Fruit fly (Drosophila melanogaster): ENCODE measurements around the gene CG14401.

CG14401 gene

DNA sequence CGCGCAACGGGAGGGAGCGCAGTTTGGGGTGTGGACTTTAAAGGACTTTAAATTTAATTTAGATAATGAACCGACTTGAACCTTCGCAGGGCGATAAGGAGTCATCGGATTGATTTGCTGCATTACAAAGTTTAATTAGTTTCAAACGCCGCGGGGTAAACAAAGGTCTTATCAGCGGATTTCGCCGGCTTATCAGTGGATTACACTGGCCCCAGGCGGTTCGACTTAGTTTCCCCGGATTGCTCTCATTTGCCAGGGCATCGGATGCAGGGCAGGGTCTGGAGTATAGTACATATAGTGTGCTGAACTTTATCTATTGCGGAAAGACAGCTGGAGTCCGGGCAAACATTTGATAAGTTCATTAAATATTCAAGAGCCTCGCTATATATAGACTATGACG lies 8.8 kb downstream of the CG14401 start:
- no peak for TF ChIP-seq CG17801 (GFP tag; optimal IDR thresholded peaks at IDR 0.05; ENCODE audit: partially characterized antibody)

DNA sequence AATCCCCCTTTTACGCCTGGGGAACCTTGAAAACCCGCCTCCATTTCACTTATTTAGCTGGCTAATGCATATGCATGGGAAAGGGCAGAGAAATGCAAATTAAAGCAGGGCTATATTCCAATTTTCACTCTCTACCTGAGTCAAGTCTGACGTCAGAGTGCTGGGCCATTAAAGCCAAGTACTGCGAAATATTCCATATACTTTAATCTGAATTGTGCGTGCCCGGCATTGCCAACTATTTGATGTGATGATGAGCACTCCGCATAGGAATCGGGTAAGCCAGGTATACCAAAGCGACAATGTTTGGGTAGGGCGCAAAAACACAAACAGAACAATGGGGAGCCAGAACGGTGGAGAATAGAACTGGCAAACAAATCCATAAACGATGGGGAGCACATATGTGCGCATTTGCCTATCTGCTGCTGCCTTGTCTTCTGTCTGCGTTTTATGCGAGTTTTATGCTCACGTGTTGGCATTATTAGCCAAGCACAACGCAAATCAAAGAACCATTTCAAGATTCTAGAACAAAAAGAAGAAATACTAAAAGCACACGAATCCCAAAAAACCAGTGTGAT lies 10.0 kb downstream of the CG14401 start:
- no peak for TF ChIP-seq CG17801 (GFP tag; optimal IDR thresholded peaks at IDR 0.05; ENCODE audit: partially characterized antibody)

DNA sequence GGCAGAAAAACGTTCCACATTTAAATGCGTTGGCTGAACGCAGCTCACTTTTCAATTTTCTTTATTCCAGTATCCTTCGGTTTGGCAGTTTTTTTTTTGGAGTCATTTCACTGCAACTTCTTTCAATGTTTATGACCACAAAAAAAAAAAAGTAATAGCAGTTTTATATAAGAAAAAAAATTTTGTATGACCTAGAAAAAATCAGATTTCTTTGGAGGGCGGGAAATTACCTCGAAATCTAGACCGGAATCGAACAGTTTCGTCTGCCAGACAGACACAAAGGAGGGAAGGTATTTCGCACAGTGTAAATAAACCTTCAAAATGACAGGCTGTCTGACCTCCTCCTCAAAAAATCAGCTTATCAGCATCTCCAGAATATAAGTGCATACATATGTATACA lies 10.8 kb downstream of the CG14401 start:
- TF ChIP-seq CG17801 (GFP tag; optimal IDR thresholded peaks at IDR 0.05; ENCODE audit: partially characterized antibody), result no peak

DNA sequence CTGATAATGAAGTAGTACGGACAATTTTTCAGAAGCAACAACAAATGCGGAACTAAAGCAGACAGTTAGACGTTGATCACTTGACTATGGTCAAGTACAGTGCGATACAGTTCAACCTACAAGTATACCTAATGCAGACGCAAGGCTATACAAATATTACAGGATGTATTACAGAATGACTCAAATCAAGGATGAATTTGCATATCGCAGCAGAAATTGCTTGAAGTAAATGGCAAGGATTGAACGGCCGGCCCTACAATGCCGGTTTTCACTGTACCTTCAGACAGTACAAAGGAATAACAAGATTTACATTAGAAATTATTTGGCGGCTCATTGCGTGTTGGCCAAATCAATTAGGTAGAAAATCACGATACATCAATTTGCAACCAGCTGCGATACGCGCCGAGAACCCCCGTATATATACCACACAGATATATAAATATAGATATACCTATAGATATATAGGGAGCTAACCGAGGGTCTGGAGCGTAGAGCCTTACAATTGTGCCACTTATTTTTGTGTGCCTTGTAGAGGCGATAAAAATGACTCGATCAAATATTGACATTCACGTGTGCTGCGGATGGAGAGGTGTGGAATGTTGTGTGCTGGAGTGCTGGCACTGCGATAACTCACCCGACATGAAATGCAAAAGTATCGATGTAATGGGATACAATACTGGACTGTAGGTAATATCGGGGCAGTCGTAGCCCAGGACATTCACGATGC lies 11.9 kb downstream of the CG14401 start:
- no peak for TF ChIP-seq CG17801 (GFP tag; optimal IDR thresholded peaks at IDR 0.05; ENCODE audit: partially characterized antibody)

DNA sequence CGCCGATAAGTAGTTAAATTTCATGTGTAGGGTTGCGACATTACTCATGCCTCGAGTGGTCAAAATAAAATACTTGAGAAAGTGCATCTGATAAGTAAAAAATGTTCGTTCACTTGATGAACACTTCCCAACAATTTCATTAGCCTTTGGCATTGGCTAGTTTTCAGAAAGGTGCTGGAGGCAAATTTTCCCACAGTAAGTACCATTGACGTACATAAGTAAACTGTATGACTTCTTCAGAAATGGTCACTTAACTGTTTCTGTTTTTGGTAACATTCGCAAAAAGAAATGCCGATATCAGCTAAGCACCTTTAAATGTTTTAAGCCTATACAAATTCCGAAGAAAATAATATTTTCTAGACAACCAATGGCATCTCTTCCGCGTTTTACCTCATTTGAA lies 13.4 kb downstream of the CG14401 start:
- TF ChIP-seq CG17801 (GFP tag; optimal IDR thresholded peaks at IDR 0.05; ENCODE audit: partially characterized antibody), result no peak

DNA sequence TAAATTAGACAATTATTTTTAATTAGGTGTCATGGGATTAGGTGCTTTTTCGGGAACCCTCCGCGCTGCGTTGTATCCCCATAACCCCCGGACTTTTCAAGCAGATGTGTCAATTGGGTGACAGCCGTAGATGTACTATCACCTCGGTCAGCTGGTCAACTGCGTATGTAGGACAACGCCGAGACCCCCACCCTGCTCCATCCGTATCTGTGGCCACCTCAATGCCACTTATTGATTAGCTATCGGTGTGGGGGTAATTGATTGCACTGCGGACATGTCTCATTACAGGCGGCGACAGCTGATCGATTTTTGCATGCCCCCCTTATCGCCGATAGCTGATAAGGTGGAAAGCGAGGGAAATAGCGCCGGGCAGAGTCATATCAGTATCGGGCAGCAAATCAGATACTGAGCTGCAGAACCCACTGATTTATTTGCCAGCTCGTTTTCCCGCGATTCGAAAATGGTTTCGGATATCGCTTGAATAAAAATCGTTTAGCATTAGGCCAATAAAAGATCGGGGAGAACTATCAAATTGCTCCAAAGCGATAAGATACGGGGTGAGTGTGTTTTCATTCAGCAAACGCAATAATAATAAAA lies 14.1 kb downstream of the CG14401 start:
- TF ChIP-seq CG17801 (GFP tag; optimal IDR thresholded peaks at IDR 0.05; ENCODE audit: partially characterized antibody), result no peak

DNA sequence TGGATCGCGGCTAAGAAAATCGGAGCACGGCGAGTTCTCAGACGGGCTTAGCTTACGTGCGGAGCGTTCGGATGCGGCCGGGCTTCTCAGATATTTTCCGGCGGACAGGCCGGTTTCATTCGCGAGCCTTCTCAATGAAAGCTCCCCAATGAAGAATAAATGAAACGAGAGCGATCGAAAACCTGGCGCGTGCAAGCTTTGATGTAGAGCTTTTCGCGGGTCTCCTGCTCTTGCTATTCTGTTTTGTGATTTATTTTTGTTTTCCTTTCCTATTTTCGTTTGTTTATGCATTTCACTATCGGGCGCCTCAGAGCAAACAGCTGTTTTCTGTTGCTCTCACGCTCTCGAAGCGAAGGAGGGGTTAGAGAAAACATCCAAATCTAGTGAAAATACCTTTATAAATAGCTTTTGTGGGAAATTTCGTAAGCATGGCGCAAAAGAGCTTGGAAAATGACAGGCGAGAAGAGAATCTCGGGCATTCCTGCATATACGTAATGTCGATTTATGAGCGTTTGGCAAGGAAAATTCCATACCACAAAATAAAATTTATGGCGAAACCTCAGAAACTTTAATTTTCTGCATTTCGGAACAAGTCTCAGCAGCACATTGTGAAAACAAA lies 16.3 kb downstream of the CG14401 start:
- TF ChIP-seq CG17801 (GFP tag; optimal IDR thresholded peaks at IDR 0.05; ENCODE audit: partially characterized antibody), result no peak

DNA sequence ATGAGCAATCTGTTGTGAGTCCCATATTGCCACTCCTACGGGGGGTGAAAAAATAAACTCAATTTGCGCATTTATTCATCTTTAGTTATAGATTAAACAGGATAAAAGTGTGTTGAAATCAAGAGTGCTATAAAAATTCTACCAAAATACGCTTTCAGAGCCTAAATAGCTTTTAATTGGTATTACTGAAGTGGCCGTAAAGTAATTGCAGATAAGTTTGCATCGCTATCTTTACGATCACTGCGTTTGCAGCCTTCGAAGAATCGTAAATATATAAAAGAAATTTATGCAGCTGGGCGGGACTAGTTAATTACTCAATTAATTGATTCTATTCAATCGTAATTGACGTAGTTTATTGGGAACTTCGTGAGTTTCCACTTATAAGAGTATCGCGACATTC lies 17.6 kb downstream of the CG14401 start:
- no peak for TF ChIP-seq CG17801 (GFP tag; optimal IDR thresholded peaks at IDR 0.05; ENCODE audit: partially characterized antibody)

DNA sequence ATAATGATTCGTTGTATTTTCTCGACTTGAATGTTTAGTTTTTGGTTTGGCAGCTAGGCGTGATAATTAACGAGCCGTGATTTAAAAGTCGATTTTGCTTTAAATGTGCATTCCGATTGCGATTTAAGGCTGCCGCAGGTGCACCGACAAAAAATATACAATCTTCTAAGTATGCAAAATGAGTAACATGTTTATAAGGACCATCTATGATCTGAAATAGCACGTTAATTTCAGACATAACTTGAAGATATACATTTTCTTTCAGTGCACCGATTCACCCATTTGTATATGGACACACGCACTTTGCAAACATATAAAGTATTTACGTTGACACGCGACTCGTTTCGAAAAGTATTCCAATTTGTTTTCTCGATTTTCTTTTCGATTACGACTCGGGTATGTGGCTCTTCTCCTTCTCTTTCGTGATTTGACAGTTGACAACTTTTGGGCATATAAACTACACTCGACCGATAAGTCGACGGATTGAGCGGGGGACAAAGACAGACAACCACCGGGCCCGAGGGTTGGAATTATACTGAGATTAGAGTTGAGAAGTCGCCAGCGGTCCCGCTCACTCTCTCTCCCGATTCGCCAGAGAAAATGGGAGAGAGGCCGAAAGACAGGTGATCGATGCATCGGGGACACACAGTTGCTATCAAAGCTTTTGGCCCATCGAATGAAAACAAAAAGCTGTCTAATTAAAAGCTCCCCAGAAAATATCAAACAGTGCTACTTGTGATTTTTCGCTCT lies 20.4 kb downstream of the CG14401 start:
- TF ChIP-seq CG17801 (GFP tag; optimal IDR thresholded peaks at IDR 0.05; ENCODE audit: partially characterized antibody), result no peak

DNA sequence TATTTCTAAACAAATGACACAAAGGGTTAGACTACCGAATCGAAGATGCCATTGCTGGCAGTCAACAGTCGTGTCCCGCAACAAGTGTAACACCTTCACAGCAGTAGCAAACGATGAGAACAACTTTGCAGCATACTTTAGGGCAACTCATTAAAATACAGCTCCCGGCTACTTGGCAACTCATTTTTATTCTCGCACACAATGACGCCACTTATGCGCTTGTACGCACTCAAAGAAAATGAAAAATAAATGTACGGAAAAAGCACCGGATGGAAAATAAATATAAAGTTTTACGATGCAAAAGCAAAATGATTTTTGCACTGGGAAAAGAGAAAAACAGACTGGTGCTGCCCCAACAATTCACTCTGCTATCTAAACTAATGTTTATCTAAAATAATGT lies 21.5 kb downstream of the CG14401 start:
- peak; percentile 47 for TF ChIP-seq CG17801 (GFP tag; optimal IDR thresholded peaks at IDR 0.05; ENCODE audit: partially characterized antibody)

DNA sequence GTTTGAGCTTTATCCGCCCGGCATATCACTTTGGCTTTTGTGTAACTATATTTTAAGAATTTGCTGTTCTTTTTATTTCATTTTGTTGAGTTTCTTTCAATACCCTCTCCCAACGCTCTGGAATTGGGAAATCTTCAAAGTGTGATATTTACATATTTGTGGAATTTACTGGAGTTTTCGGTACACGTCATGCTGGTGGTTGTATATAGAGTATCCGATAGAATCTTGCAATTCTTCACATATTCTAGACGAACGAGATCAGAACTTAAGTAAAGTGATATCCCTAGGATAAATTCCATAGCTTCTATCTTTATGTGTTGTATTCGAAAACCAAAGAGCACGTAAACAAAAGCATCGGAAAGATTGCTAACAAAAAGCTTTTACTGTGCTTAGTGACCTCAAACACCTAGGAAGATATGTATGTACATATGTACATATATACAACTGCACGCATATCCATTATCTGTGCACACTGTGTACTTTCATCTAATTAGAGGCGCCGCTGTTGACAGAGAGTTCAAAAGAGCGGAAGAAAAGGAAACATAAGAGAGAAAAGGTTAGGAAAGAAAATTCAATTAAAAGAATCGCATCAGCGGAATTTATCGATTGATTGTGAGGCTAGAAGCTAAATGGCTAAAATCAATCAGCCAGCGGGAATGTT lies 27.2 kb downstream of the CG14401 start:
- TF ChIP-seq CG17801 (GFP tag; optimal IDR thresholded peaks at IDR 0.05; ENCODE audit: partially characterized antibody), result no peak

DNA sequence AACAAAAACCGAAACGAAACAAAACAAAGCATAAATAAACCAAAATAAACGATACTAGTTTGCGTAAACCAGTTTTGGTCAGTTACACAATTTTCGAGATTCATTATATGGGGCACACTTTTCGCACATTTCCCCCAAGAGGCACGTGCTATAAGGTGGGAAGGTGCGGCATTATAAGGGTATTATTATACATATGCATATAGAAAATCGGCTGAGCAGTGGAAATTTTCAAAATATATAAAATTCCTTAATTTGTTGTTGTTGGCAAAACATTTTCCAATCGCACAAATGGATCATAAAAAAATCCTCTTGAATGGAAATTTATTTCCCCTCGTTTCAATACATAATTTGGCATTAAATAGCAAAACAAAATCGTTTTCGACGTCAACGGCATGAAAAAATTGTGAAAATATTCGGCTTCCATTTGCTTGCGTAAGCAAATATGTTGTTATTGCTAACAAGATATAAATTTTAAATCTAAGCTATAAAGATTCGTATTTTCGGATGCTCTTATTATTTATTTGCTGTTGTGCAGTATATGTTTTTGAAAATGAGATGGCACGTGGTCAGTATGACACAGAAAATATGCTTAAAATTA lies 28.9 kb downstream of the CG14401 start:
- TF ChIP-seq CG17801 (GFP tag; optimal IDR thresholded peaks at IDR 0.05; ENCODE audit: partially characterized antibody), result no peak

DNA sequence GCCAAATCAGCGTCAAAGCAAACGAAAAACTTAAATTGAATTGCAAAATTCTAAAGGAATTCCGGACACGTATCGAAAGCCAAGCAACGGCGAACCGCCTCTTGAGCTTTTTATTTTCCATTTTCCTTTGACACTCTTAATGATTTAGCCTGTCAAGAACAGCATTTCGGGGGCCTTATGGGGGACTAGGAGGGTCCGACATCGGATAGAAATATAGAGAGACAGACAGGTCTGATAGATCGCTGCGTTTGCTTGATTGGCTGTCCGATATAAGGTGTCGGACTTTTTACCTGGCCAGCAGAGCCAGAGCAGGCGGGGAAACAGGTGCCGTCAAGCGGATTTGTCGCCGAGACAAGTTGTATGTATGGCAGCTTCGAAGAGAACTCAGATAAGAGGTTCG lies 34.7 kb downstream of the CG14401 start:
- no peak for TF ChIP-seq CG17801 (GFP tag; optimal IDR thresholded peaks at IDR 0.05; ENCODE audit: partially characterized antibody)

DNA sequence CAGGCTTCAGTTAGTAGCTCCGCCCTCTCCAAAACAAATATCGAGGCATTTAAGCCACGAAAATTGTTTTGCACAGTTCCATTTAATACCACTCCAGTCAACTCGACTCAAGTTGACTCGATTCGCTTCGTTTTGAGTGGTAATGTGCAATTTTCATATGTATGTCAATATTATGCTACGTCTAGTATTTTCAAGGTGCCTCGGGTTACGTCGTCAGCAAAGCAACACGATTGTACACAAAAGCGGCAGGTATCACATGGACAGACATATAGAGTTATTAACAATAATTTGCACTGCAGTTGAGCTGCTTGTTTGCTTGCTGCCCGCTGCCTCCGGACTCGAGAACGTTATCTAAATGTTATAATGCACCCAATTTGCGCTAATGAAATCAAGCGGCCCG lies 35.4 kb downstream of the CG14401 start:
- TF ChIP-seq CG17801 (GFP tag; optimal IDR thresholded peaks at IDR 0.05; ENCODE audit: partially characterized antibody), result no peak

All from ovary, adult (tissue).